Fruit fly (Drosophila melanogaster): ENCODE measurements around the gene TwdlG.

Gene TwdlG

dm6 chr3R:4215264-4215993 lies 35.7 kb downstream of the TwdlG start, which contains the start of gene CG14636 (continued):
- TF ChIP-seq ranshi (GFP tag; IDR thresholded peaks at IDR 0.05) (peak; percentile 48; the same call in 1 of the 2 replicates), CG31388 (GFP tag; optimal IDR thresholded peaks at IDR 0.05) (no peak), gcm (GFP tag; optimal IDR thresholded peaks at IDR 0.05) (peak; percentile 12), CHES-1-like (GFP tag; optimal IDR thresholded peaks at IDR 0.05) (peak; percentile 69), z (GFP tag; IDR thresholded peaks at IDR 0.05) (0 out of 3 replicates have a peak, but pooled peaks have one; percentile 45), sens-2 (GFP tag; IDR thresholded peaks at IDR 0.05) (no peak), CG1529 (GFP tag; optimal IDR thresholded peaks at IDR 0.05) (peak; percentile 21), CG16815 (GFP tag; optimal IDR thresholded peaks at IDR 0.05) (peak; percentile 24), seq (GFP tag; IDR thresholded peaks at IDR 0.05) (peak; percentile 78; the same call in 1 of the 2 replicates), CG4282 (GFP tag; optimal IDR thresholded peaks at IDR 0.05) (peak; percentile 68), Dref (GFP tag; IDR thresholded peaks at IDR 0.05) (0 out of 2 replicates have a peak, but pooled peaks have one; percentile 8), CG2202 (tag; optimal IDR thresholded peaks at IDR 0.05) (no peak), Xrp1 (GFP tag; IDR thresholded peaks at IDR 0.05) (peak; percentile 74), Deaf1 (tag; optimal IDR thresholded peaks at IDR 0.05) (peak; percentile 57), CG1233 (GFP tag; optimal IDR thresholded peaks at IDR 0.05) (peak; percentile 48), CG17359 (tag; optimal IDR thresholded peaks at IDR 0.05) (peak; percentile 65), Trl (optimal IDR thresholded peaks at IDR 0.05) (no peak), Trl (GFP tag; optimal IDR thresholded peaks at IDR 0.05) (peak; percentile 71), ERR (GFP tag; optimal IDR thresholded peaks at IDR 0.05) (peak; percentile 18), CG9797 (GFP tag; optimal IDR thresholded peaks at IDR 0.05) (no peak), vnd (GFP tag; IDR thresholded peaks at IDR 0.05; ENCODE audit: partially characterized antibody) (0 out of 3 replicates have a peak, but pooled peaks have one; percentile 24), hth (optimal IDR thresholded peaks at IDR 0.05) (no peak), pros (GFP tag; optimal IDR thresholded peaks at IDR 0.05) (peak; percentile 12), cato (GFP tag; optimal IDR thresholded peaks at IDR 0.05; ENCODE audit: borderline replicate concordance) (no peak), dm (GFP tag; optimal IDR thresholded peaks at IDR 0.05) (peak; percentile 21), esg (GFP tag; conservative IDR thresholded peaks at IDR 0.05) (peak; percentile 77), Awh (GFP tag; IDR thresholded peaks at IDR 0.05) (peak; percentile 68), CG9932 (GFP tag; IDR thresholded peaks at IDR 0.05) (peak; percentile 83), nmo (GFP tag; optimal IDR thresholded peaks at IDR 0.05) (peak; percentile 43), Six4 (GFP tag; optimal IDR thresholded peaks at IDR 0.05) (no peak), ase (GFP tag; IDR thresholded peaks at IDR 0.05) (peak; percentile 73; the same call in 2 of the 3 replicates), ab (GFP tag; optimal IDR thresholded peaks at IDR 0.05) (no peak), aop (GFP tag; IDR thresholded peaks at IDR 0.05) (no peak), sima (GFP tag; optimal IDR thresholded peaks at IDR 0.05) (no peak), Nf-YC (tag; optimal IDR thresholded peaks at IDR 0.05) (peak; percentile 75), ci (GFP tag; IDR thresholded peaks at IDR 0.05) (peak; percentile 50; the same call in 1 of the 3 replicates), NK7.1 (GFP tag; optimal IDR thresholded peaks at IDR 0.05) (peak; percentile 17), lmd (GFP tag; IDR thresholded peaks at IDR 0.05) (peak; percentile 84), CG17912 (GFP tag; optimal IDR thresholded peaks at IDR 0.05) (peak; percentile 21), CG6791 (GFP tag; IDR thresholded peaks at IDR 0.05; ENCODE audit: partially characterized antibody) (no peak), CG17802 (tag; optimal IDR thresholded peaks at IDR 0.05) (no peak), Aef1 (GFP tag; IDR thresholded peaks at IDR 0.05) (peak; percentile 53; the same call in 2 of the 3 replicates), CG2889 (GFP tag; IDR thresholded peaks at IDR 0.05) (no peak), az2 (GFP tag; optimal IDR thresholded peaks at IDR 0.05) (peak; percentile 50), jumu (GFP tag; optimal IDR thresholded peaks at IDR 0.05) (peak; percentile 78), Neu2 (GFP tag; optimal IDR thresholded peaks at IDR 0.05; ENCODE audit: borderline replicate concordance) (peak; percentile 4), CG9609 (GFP tag; optimal IDR thresholded peaks at IDR 0.05) (peak; percentile 78), Side (GFP tag; optimal IDR thresholded peaks at IDR 0.05) (peak; percentile 63), CG12219 (GFP tag; optimal IDR thresholded peaks at IDR 0.05) (peak; percentile 58), CG3065 (GFP tag; optimal IDR thresholded peaks at IDR 0.05) (no peak), twi (tag; optimal IDR thresholded peaks at IDR 0.05) (no peak)

Data from whole organism, embryonic.